Fruit fly (Drosophila melanogaster) whole organism, embryonic: ENCODE data around the gene COX6B.
A peak's percentile ranks its signal among the peaks of the same experiment; 100 is the strongest.

Experiments
- Ada2b ChIP-seq: fragments of 200-800 bp; sonication (Bioruptor generic); IDR thresholded peaks from 2 replicates; pipeline ENCODE4 v1.3.6; 2022; ENCODE audit warnings: missing biosample characterization, missing genetic modification characterization
- B-H1 ChIP-seq: fragments of 200-800 bp; sonication (Bioruptor generic); IDR thresholded peaks from 3 replicates; pipeline ENCODE4 v1.3.6; 2022; ENCODE audit warnings: missing biosample characterization, missing genetic modification characterization
- C15 ChIP-seq: fragments of 200-800 bp; sonication (Bioruptor generic); IDR thresholded peaks from 3 replicates; pipeline ENCODE4 v1.3.6; 2022; ENCODE audit warnings: missing biosample characterization, missing genetic modification characterization
- CG1024 ChIP-seq: fragments of 200-800 bp; sonication (Bioruptor generic); IDR thresholded peaks from 2 replicates; pipeline ENCODE4 v1.3.6; 2022; ENCODE audit warnings: missing biosample characterization, missing genetic modification characterization
- CG10267 ChIP-seq: fragments of 200-800 bp; sonication (Bioruptor generic); optimal IDR thresholded peaks from 2 replicates; lab custom pipeline; 2018; ENCODE audit warnings: missing biosample characterization, mild to moderate bottlenecking, missing genetic modification characterization, moderate library complexity
- CG10321 ChIP-seq: fragments of 200-800 bp; sonication (Bioruptor generic); IDR thresholded peaks from 2 replicates; pipeline ENCODE4 v1.3.6; 2022; ENCODE audit warnings: missing biosample characterization, missing genetic modification characterization
- CG10565 ChIP-seq: fragments of 200-800 bp; sonication (Bioruptor generic); optimal IDR thresholded peaks from 3 replicates; lab custom pipeline; 2016; ENCODE audit warnings: missing biosample characterization, mild to moderate bottlenecking, missing genetic modification characterization
- CG12219 ChIP-seq: fragments of 200-800 bp; sonication (Bioruptor generic); optimal IDR thresholded peaks from 3 replicates; lab custom pipeline; 2018; ENCODE audit warnings: missing biosample characterization, mild to moderate bottlenecking, missing genetic modification characterization
- CG12942 ChIP-seq: fragments of 200-800 bp; sonication (Bioruptor generic); optimal IDR thresholded peaks from 3 replicates; lab custom pipeline; 2016; ENCODE audit warnings: missing biosample characterization, missing genetic modification characterization
- CG15011 ChIP-seq: fragments of 200-800 bp; sonication (Bioruptor generic); optimal IDR thresholded peaks from 3 replicates; lab custom pipeline; 2018; ENCODE audit warnings: missing biosample characterization, mild to moderate bottlenecking, missing genetic modification characterization
- CG1529 ChIP-seq: fragments of 200-800 bp; sonication (Bioruptor generic); optimal IDR thresholded peaks from 3 replicates; lab custom pipeline; 2018; ENCODE audit warnings: missing biosample characterization, missing genetic modification characterization
- CG17186 ChIP-seq: fragments of 200-800 bp; sonication (Bioruptor generic); optimal IDR thresholded peaks from 3 replicates; lab custom pipeline; 2017; ENCODE audit warnings: missing biosample characterization, missing genetic modification reagents, missing genetic modification characterization
- CG2678 ChIP-seq: fragments of 200-800 bp; sonication (Bioruptor generic); optimal IDR thresholded peaks from 3 replicates; lab custom pipeline; 2019; ENCODE audit warnings: missing biosample characterization, mild to moderate bottlenecking, missing genetic modification characterization, moderate library complexity
- CG31365 ChIP-seq: fragments of 200-800 bp; sonication (Bioruptor generic); optimal IDR thresholded peaks from 2 replicates; lab custom pipeline; 2018; ENCODE audit warnings: missing biosample characterization, mild to moderate bottlenecking, missing genetic modification characterization
- CG32772 ChIP-seq: fragments of 200-800 bp; sonication (Bioruptor generic); IDR thresholded peaks from 2 replicates; pipeline ENCODE4 v1.3.6; 2022; ENCODE audit warnings: missing biosample characterization, missing genetic modification characterization
- CG3847 ChIP-seq: fragments of 200-800 bp; sonication (Bioruptor generic); IDR thresholded peaks from 2 replicates; pipeline ENCODE4 v1.3.6; 2022; ENCODE audit warnings: missing biosample characterization, missing genetic modification characterization
- CG6791 ChIP-seq: fragments of 200-800 bp; sonication (Bioruptor generic); IDR thresholded peaks from 3 replicates; pipeline ENCODE4 v1.3.6; 2022; ENCODE audit warnings: missing biosample characterization, missing genetic modification characterization; ENCODE audit not compliant: partially characterized antibody
- CG8388 ChIP-seq: fragments of 200-800 bp; sonication (Bioruptor generic); optimal IDR thresholded peaks from 2 replicates; lab custom pipeline; 2019; ENCODE audit warnings: missing biosample characterization, mild to moderate bottlenecking, missing genetic modification characterization, moderate library complexity
- CG9932 ChIP-seq: fragments of 200-800 bp; sonication (Bioruptor generic); IDR thresholded peaks from 2 replicates; pipeline ENCODE4 v1.3.6; 2022; ENCODE audit warnings: missing biosample characterization, missing genetic modification characterization
- CkIIα-i1 ChIP-seq: fragments of 200-800 bp; sonication (Bioruptor generic); IDR thresholded peaks from 2 replicates; pipeline ENCODE4 v1.3.6; 2022; ENCODE audit warnings: missing biosample characterization, missing genetic modification characterization
- Doc2 ChIP-seq: fragments of 200-800 bp; sonication (Bioruptor generic); IDR thresholded peaks from 2 replicates; pipeline ENCODE4 v1.3.6; 2022; ENCODE audit warnings: missing biosample characterization, missing genetic modification characterization
- HLH3B ChIP-seq: fragments of 200-800 bp; sonication (Bioruptor generic); IDR thresholded peaks from 2 replicates; pipeline ENCODE4 v1.3.6; 2022; ENCODE audit warnings: missing biosample characterization, missing genetic modification characterization
- HLH54F ChIP-seq: fragments of 200-800 bp; sonication (Bioruptor generic); optimal IDR thresholded peaks from 3 replicates; lab custom pipeline; 2016; ENCODE audit warnings: missing biosample characterization, missing genetic modification characterization
- HLHmδ ChIP-seq: fragments of 200-800 bp; sonication (Bioruptor generic); optimal IDR thresholded peaks from 2 replicates; lab custom pipeline; 2018; ENCODE audit warnings: missing biosample characterization, mild to moderate bottlenecking, missing genetic modification characterization, moderate library complexity
- Hr78 ChIP-seq, 2 experiments: fragments of 200-800 bp in 1 of 2; fragments of >200 bp in 1 of 2; sonication (Bioruptor generic) in 1 of 2; optimal IDR thresholded peaks; 2 replicates each; lab custom pipeline; 2017 to 2019; ENCODE audit warnings: missing biosample characterization in 2 of 2, missing genetic modification characterization in 2 of 2, mild to moderate bottlenecking in 1 of 2, moderate library complexity in 1 of 2
- Jarid2 ChIP-seq: fragments of 200-800 bp; sonication (Bioruptor generic); optimal IDR thresholded peaks from 3 replicates; lab custom pipeline; 2017; ENCODE audit warnings: mild to moderate bottlenecking, missing biosample characterization, missing genetic modification reagents, missing genetic modification characterization
- MESR4 ChIP-seq: fragments of 200-800 bp; sonication (Bioruptor generic); optimal IDR thresholded peaks from 2 replicates; lab custom pipeline; 2018; ENCODE audit warnings: missing biosample characterization, mild to moderate bottlenecking, missing genetic modification characterization, moderate library complexity
- Med ChIP-seq: fragments of 200-800 bp; sonication (Bioruptor generic); peaks from one replicate; lab custom pipeline; 2016; ENCODE audit warnings: missing biosample characterization, missing genetic modification characterization, mild to moderate bottlenecking, inconsistent platforms, moderate library complexity
- Meics ChIP-seq: fragments of 200-800 bp; sonication (Bioruptor generic); optimal IDR thresholded peaks from 2 replicates; lab custom pipeline; 2017; ENCODE audit warnings: missing biosample characterization, mild to moderate bottlenecking, missing genetic modification characterization
- Oaz ChIP-seq: fragments of 200-800 bp; sonication (Bioruptor generic); IDR thresholded peaks from 2 replicates; pipeline ENCODE4 v1.3.6; 2022; ENCODE audit warnings: missing biosample characterization, missing genetic modification characterization
- Sry-δ ChIP-seq: fragments of 200-800 bp; sonication (Bioruptor generic); optimal IDR thresholded peaks from 2 replicates; lab custom pipeline; 2016; ENCODE audit warnings: missing biosample characterization, missing genetic modification characterization
- Trl ChIP-seq, 3 experiments: fragments of >200 bp in 2 of 3; fragments of 200-800 bp in 1 of 3; sonication (Bioruptor generic) in 1 of 3; optimal IDR thresholded peaks; 2 replicates in 1 of 3; 3 replicates in 2 of 3; lab custom pipeline; 2016 to 2017; ENCODE audit warnings: missing biosample characterization in 1 of 3, missing genetic modification characterization in 1 of 3
- ab ChIP-seq: fragments of 200-800 bp; sonication (Bioruptor generic); optimal IDR thresholded peaks from 2 replicates; lab custom pipeline; 2016; ENCODE audit warnings: missing biosample characterization, missing genetic modification characterization
- amos ChIP-seq: fragments of 200-800 bp; sonication (Bioruptor generic); IDR thresholded peaks from 2 replicates; pipeline ENCODE4 v1.3.6; 2022; ENCODE audit warnings: missing biosample characterization, missing genetic modification characterization; ENCODE audit not compliant: partially characterized antibody
- cas ChIP-seq: fragments of 200-800 bp; sonication (Bioruptor generic); IDR thresholded peaks from 2 replicates; pipeline ENCODE4 v1.3.6; 2022; ENCODE audit warnings: missing biosample characterization, missing genetic modification characterization
- cato ChIP-seq: fragments of 200-800 bp; sonication (Bioruptor generic); optimal IDR thresholded peaks from 2 replicates; lab custom pipeline; 2016; ENCODE audit warnings: missing biosample characterization, missing genetic modification characterization, borderline replicate concordance
- crc ChIP-seq: fragments of 200-800 bp; sonication (Bioruptor generic); optimal IDR thresholded peaks from 2 replicates; lab custom pipeline; 2016; ENCODE audit warnings: missing biosample characterization, missing genetic modification characterization
- esg ChIP-seq: fragments of 200-800 bp; sonication (Bioruptor generic); conservative IDR thresholded peaks from 2 replicates; pipeline ENCODE4 v1.3.6; 2022; ENCODE audit warnings: missing biosample characterization, missing genetic modification characterization
- jigr1 ChIP-seq: fragments of 200-800 bp; sonication (Bioruptor generic); IDR thresholded peaks from 3 replicates; pipeline ENCODE4 v1.3.6; 2022; ENCODE audit warnings: missing biosample characterization, missing genetic modification characterization
- kay ChIP-seq: fragments of 200-800 bp; sonication (Bioruptor generic); optimal IDR thresholded peaks from 2 replicates; lab custom pipeline; 2016; ENCODE audit warnings: missing biosample characterization, missing genetic modification characterization
- lbe ChIP-seq: fragments of 200-800 bp; sonication (Bioruptor generic); optimal IDR thresholded peaks from 2 replicates; lab custom pipeline; 2016; ENCODE audit warnings: missing biosample characterization, mild to moderate bottlenecking, missing genetic modification characterization
- lola ChIP-seq, 3 experiments: fragments of >200 bp in 2 of 3; fragments of 200-800 bp in 1 of 3; sonication (Bioruptor generic) in 1 of 3; optimal IDR thresholded peaks; 2 replicates each; lab custom pipeline; 2017 to 2019; ENCODE audit warnings: missing biosample characterization in 3 of 3, missing genetic modification characterization in 3 of 3, mild to moderate bottlenecking in 1 of 3, moderate library complexity in 1 of 3
- luna ChIP-seq: fragments of 200-800 bp; sonication (Bioruptor generic); optimal IDR thresholded peaks from 2 replicates; lab custom pipeline; 2016; ENCODE audit warnings: missing biosample characterization, missing genetic modification characterization
- mld ChIP-seq: fragments of 200-800 bp; sonication (Bioruptor generic); IDR thresholded peaks from 3 replicates; pipeline ENCODE4 v1.3.6; 2022; ENCODE audit warnings: missing biosample characterization, missing genetic modification characterization; ENCODE audit not compliant: partially characterized antibody
- nom ChIP-seq: fragments of 200-800 bp; sonication (Bioruptor generic); optimal IDR thresholded peaks from 2 replicates; lab custom pipeline; 2017; ENCODE audit warnings: missing biosample characterization, missing genetic modification characterization, mild to moderate bottlenecking, moderate library complexity, missing genetic modification reagents
- pfk ChIP-seq: fragments of 200-800 bp; sonication (Bioruptor generic); optimal IDR thresholded peaks from 2 replicates; lab custom pipeline; 2018; ENCODE audit warnings: missing biosample characterization, mild to moderate bottlenecking, missing genetic modification characterization, moderate library complexity
- pho ChIP-seq: fragments of 200-800 bp; sonication (Bioruptor generic); optimal IDR thresholded peaks from 2 replicates; lab custom pipeline; 2016; ENCODE audit warnings: missing biosample characterization, missing genetic modification characterization
- schlank ChIP-seq: fragments of 200-800 bp; sonication (Bioruptor generic); optimal IDR thresholded peaks from 2 replicates; lab custom pipeline; 2018; ENCODE audit warnings: missing biosample characterization, mild to moderate bottlenecking, missing genetic modification characterization
- sr ChIP-seq: fragments of 200-800 bp; sonication (Bioruptor generic); IDR thresholded peaks from 3 replicates; pipeline ENCODE4 v1.3.6; 2022; ENCODE audit warnings: missing biosample characterization, missing genetic modification characterization
- stwl ChIP-seq: fragments of 200-800 bp; sonication (Bioruptor generic); optimal IDR thresholded peaks from 3 replicates; lab custom pipeline; 2018; ENCODE audit warnings: missing biosample characterization, mild to moderate bottlenecking, missing genetic modification characterization, moderate library complexity

The COX6B gene

DNA sequence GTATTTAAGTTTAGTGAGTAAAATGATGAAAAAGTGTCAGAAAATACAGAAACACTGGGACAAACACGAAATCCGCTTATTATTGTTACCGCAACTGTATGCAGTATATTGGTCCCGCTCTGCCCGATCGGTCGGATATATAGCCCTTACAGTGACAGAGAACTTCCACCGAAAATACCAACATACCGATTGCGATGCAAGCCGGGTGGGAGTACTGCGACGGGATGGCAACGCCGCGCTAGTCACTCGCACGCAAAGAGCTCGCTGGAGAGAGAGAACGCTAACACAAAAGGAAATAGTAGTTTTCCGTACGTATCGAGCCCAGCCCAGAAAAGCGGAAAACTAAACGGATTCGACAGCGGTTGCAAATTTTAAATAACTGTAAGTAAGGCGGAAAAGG lies 47.3 kb downstream of the COX6B start, which contains the start of gene Cdc42 (continued):
- TF ChIP-seq ab (GFP tag; lab: Kevin White, UChicago) (no peak), amos (GFP tag; lab: Robert Waterston, UW) (peak; percentile 45), Meics (GFP tag; lab: Kevin White, UChicago) (no peak), esg (GFP tag; lab: Robert Waterston, UW) (no peak), schlank (tag; lab: Kevin White, UChicago) (no peak), MESR4 (GFP tag; lab: Kevin White, UChicago) (peak; percentile 48), CG15011 (GFP tag; lab: Kevin White, UChicago) (no peak), kay (GFP tag; lab: Kevin White, UChicago) (no peak), HLH54F (no peak), Trl (optimal IDR thresholded peaks at IDR 0.05; lab: Kevin White, UChicago) (peak in 1 of 2 experiments; percentile 35), Trl (GFP tag; optimal IDR thresholded peaks at IDR 0.05; lab: Kevin White, UChicago) (no peak), sr (GFP tag; lab: Robert Waterston, UW) (0 out of 3 replicates have a peak, but pooled peaks have one; percentile 34), Ada2b (no peak), jigr1 (no peak), CG12942 (no peak), CG1024 (GFP tag; lab: Robert Waterston, UW) (peak; percentile 30; the same call in 1 of the 2 replicates), CkIIα-i1 (GFP tag; lab: Robert Waterston, UW) (no peak), CG1529 (GFP tag; lab: Kevin White, UChicago) (no peak), lbe (GFP tag; lab: Kevin White, UChicago) (no peak), CG6791 (GFP tag; lab: Robert Waterston, UW) (peak; percentile 42; the same call in 2 of the 3 replicates), CG12219 (no peak), Doc2 (GFP tag; lab: Robert Waterston, UW) (no peak), luna (GFP tag; lab: Kevin White, UChicago) (no peak), Jarid2 (no peak), C15 (GFP tag; lab: Robert Waterston, UW) (no peak), HLHmδ (GFP tag; lab: Kevin White, UChicago) (peak; percentile 17), CG10267 (tag; lab: Kevin White, UChicago) (no peak), Hr78 (GFP tag; optimal IDR thresholded peaks at IDR 0.05; lab: Kevin White, UChicago) (no peak), CG17186 (no peak), CG9932 (peak; percentile 41; the same call in 1 of the 2 replicates), cas (no peak), B-H1 (GFP tag; lab: Robert Waterston, UW) (no peak), pfk (GFP tag; lab: Kevin White, UChicago) (no peak), pho (no peak), CG32772 (GFP tag; lab: Robert Waterston, UW) (no peak), mld (GFP tag; lab: Robert Waterston, UW) (no peak), Med (GFP tag; lab: Kevin White, UChicago) (peak; percentile 87), CG10321 (GFP tag; lab: Robert Waterston, UW) (peak; percentile 46; the same call in 1 of the 2 replicates), CG3847 (GFP tag; lab: Robert Waterston, UW) (0 out of 2 replicates have a peak, but pooled peaks have one; percentile 17), CG10565 (GFP tag; lab: Kevin White, UChicago) (no peak), crc (GFP tag; lab: Kevin White, UChicago) (no peak), nom (GFP tag; lab: Kevin White, UChicago) (no peak), CG2678 (no peak), CG8388 (GFP tag; lab: Kevin White, UChicago) (no peak), Sry-δ (GFP tag; lab: Kevin White, UChicago) (peak; percentile 71), Oaz (GFP tag; lab: Robert Waterston, UW) (no peak), cato (GFP tag; lab: Kevin White, UChicago) (no peak), lola (GFP tag; optimal IDR thresholded peaks at IDR 0.05; lab: Kevin White, UChicago) (no peak), stwl (peak; percentile 32), HLH3B (GFP tag; lab: Robert Waterston, UW) (no peak), CG31365 (tag; lab: Kevin White, UChicago) (no peak)
